Fruit fly (Drosophila melanogaster) whole organism, embryonic: ENCODE measurements around the gene Pex7.

Experiments used
- ATbp ChIP-seq: fragments of 200-800 bp; sonication (Bioruptor generic); optimal IDR thresholded peaks from 2 replicates; lab custom pipeline; 2017; ENCODE audit warnings: missing biosample characterization, mild to moderate bottlenecking, missing genetic modification characterization, missing genetic modification reagents
- Atf3 ChIP-seq: fragments of 200-800 bp; sonication (Bioruptor generic); optimal IDR thresholded peaks from 3 replicates; lab custom pipeline; 2016; ENCODE audit warnings: missing biosample characterization, missing genetic modification characterization
- CG10209 ChIP-seq: fragments of 200-800 bp; sonication (Bioruptor generic); optimal IDR thresholded peaks from 3 replicates; lab custom pipeline; 2017; ENCODE audit warnings: missing biosample characterization, mild to moderate bottlenecking, missing genetic modification characterization, missing genetic modification reagents
- CG10543 ChIP-seq: fragments of 200-800 bp; sonication (Bioruptor generic); optimal IDR thresholded peaks from 3 replicates; lab custom pipeline; 2017; ENCODE audit warnings: missing biosample characterization, mild to moderate bottlenecking, missing genetic modification characterization, moderate library complexity
- CG14710 ChIP-seq: fragments of 200-800 bp; sonication (Bioruptor generic); optimal IDR thresholded peaks from 3 replicates; lab custom pipeline; 2019; ENCODE audit warnings: missing biosample characterization, mild to moderate bottlenecking, missing genetic modification characterization, moderate library complexity
- CG15514 ChIP-seq: fragments of 200-800 bp; sonication (Bioruptor generic); optimal IDR thresholded peaks from 3 replicates; lab custom pipeline; 2017; ENCODE audit warnings: missing biosample characterization, missing genetic modification characterization, mild to moderate bottlenecking, moderate library complexity, missing genetic modification reagents
- CG17361 ChIP-seq: fragments of 200-800 bp; sonication (Bioruptor generic); IDR thresholded peaks from 3 replicates; pipeline ENCODE4 v1.3.6; 2022; ENCODE audit warnings: missing biosample characterization, missing genetic modification characterization
- CG18764 ChIP-seq: fragments of 200-800 bp; sonication (Bioruptor generic); optimal IDR thresholded peaks from 3 replicates; lab custom pipeline; 2016; ENCODE audit warnings: missing biosample characterization, missing genetic modification characterization
- CG2116 ChIP-seq: fragments of 200-800 bp; sonication (Bioruptor generic); optimal IDR thresholded peaks from 3 replicates; lab custom pipeline; 2018; ENCODE audit warnings: missing biosample characterization, mild to moderate bottlenecking, missing genetic modification characterization
- CG2199 ChIP-seq: fragments of 200-800 bp; sonication (Bioruptor generic); IDR thresholded peaks from 3 replicates; pipeline ENCODE4 v1.3.6; 2022; ENCODE audit warnings: missing biosample characterization, missing genetic modification characterization
- CG30403 ChIP-seq: fragments of 200-800 bp; sonication (Bioruptor generic); optimal IDR thresholded peaks from 3 replicates; lab custom pipeline; 2016; ENCODE audit warnings: missing biosample characterization, missing genetic modification characterization
- CG3281 ChIP-seq: fragments of 200-800 bp; sonication (Bioruptor generic); optimal IDR thresholded peaks from 3 replicates; lab custom pipeline; 2017; ENCODE audit warnings: missing biosample characterization, mild to moderate bottlenecking, missing genetic modification characterization
- CG3407 ChIP-seq: fragments of 200-800 bp; sonication (Bioruptor generic); optimal IDR thresholded peaks from 2 replicates; lab custom pipeline; 2018; ENCODE audit warnings: missing biosample characterization, mild to moderate bottlenecking, missing genetic modification characterization
- CG34376 ChIP-seq: fragments of 200-800 bp; sonication (Bioruptor generic); optimal IDR thresholded peaks from 2 replicates; lab custom pipeline; 2018; ENCODE audit warnings: missing biosample characterization, mild to moderate bottlenecking, missing genetic modification characterization
- CG4282 ChIP-seq: fragments of 200-800 bp; sonication (Bioruptor generic); optimal IDR thresholded peaks from 2 replicates; lab custom pipeline; 2016; ENCODE audit warnings: missing biosample characterization, missing genetic modification characterization
- CG6175 ChIP-seq: fragments of 200-800 bp; sonication (Bioruptor generic); IDR thresholded peaks from 3 replicates; pipeline ENCODE4 v1.3.6; 2022; ENCODE audit warnings: missing biosample characterization, missing genetic modification characterization
- CG7357 ChIP-seq: fragments of 200-800 bp; sonication (Bioruptor generic); IDR thresholded peaks from 3 replicates; pipeline ENCODE4 v1.3.6; 2022; ENCODE audit warnings: missing biosample characterization, missing genetic modification characterization
- CG8290 ChIP-seq, 3 experiments: fragments of 200-800 bp; sonication (Bioruptor generic); optimal IDR thresholded peaks; 2 replicates each; lab custom pipeline; 2016 to 2019; ENCODE audit warnings: missing biosample characterization in 3 of 3, missing genetic modification characterization in 3 of 3, mild to moderate bottlenecking in 2 of 3, moderate library complexity in 1 of 3
- CG8944 ChIP-seq: fragments of 200-800 bp; sonication (Bioruptor generic); optimal IDR thresholded peaks from 3 replicates; lab custom pipeline; 2016; ENCODE audit warnings: missing biosample characterization, missing genetic modification characterization
- CG9437 ChIP-seq: fragments of 200-800 bp; sonication (Bioruptor generic); optimal IDR thresholded peaks from 2 replicates; lab custom pipeline; 2018; ENCODE audit warnings: missing biosample characterization, mild to moderate bottlenecking, missing genetic modification characterization
- CG9932 ChIP-seq: fragments of 200-800 bp; sonication (Bioruptor generic); IDR thresholded peaks from 2 replicates; pipeline ENCODE4 v1.3.6; 2022; ENCODE audit warnings: missing biosample characterization, missing genetic modification characterization
- CTCF ChIP-seq: fragments of 200-800 bp; sonication (Bioruptor generic); optimal IDR thresholded peaks from 2 replicates; lab custom pipeline; 2017; ENCODE audit warnings: missing biosample characterization, mild to moderate bottlenecking, missing genetic modification characterization, moderate library complexity
- CrebB ChIP-seq: fragments of 200-800 bp; sonication (Bioruptor generic); optimal IDR thresholded peaks from 3 replicates; lab custom pipeline; 2018; ENCODE audit warnings: missing biosample characterization, mild to moderate bottlenecking, missing genetic modification characterization
- Gug ChIP-seq: fragments of 200-800 bp; sonication (Bioruptor generic); IDR thresholded peaks from 4 replicates; pipeline ENCODE4 v1.3.6; 2022; ENCODE audit warnings: missing biosample characterization, missing genetic modification characterization
- H15 ChIP-seq: fragments of 200-800 bp; sonication (Bioruptor generic); IDR thresholded peaks from 3 replicates; pipeline ENCODE4 v1.3.6; 2022; ENCODE audit warnings: missing biosample characterization, missing genetic modification characterization
- Lhr ChIP-seq: fragments of 200-800 bp; sonication (Bioruptor generic); optimal IDR thresholded peaks from 3 replicates; lab custom pipeline; 2017; ENCODE audit warnings: mild to moderate bottlenecking, missing biosample characterization, missing genetic modification reagents, missing genetic modification characterization
- MTF-1 ChIP-seq: fragments of 200-800 bp; sonication (Bioruptor generic); optimal IDR thresholded peaks from 2 replicates; lab custom pipeline; 2018; ENCODE audit warnings: missing biosample characterization, mild to moderate bottlenecking, missing genetic modification characterization, borderline replicate concordance
- Sox100B ChIP-seq: fragments of 200-800 bp; sonication (Bioruptor generic); optimal IDR thresholded peaks from 3 replicates; lab custom pipeline; 2018; ENCODE audit warnings: missing biosample characterization, mild to moderate bottlenecking, missing genetic modification characterization
- az2 ChIP-seq: fragments of 200-800 bp; sonication (Bioruptor generic); optimal IDR thresholded peaks from 3 replicates; lab custom pipeline; 2016; ENCODE audit warnings: missing biosample characterization, missing genetic modification characterization
- cato ChIP-seq: fragments of 200-800 bp; sonication (Bioruptor generic); optimal IDR thresholded peaks from 2 replicates; lab custom pipeline; 2016; ENCODE audit warnings: missing biosample characterization, missing genetic modification characterization, borderline replicate concordance
- caup ChIP-seq: fragments of 200-800 bp; sonication (Bioruptor generic); optimal IDR thresholded peaks from 3 replicates; lab custom pipeline; 2017; ENCODE audit warnings: missing biosample characterization, mild to moderate bottlenecking, missing genetic modification characterization, moderate library complexity; ENCODE audit not compliant: severe bottlenecking
- cg ChIP-seq: fragments of 200-800 bp; sonication (Bioruptor generic); optimal IDR thresholded peaks from 3 replicates; lab custom pipeline; 2019; ENCODE audit warnings: missing biosample characterization, mild to moderate bottlenecking, missing genetic modification characterization, moderate library complexity
- dati ChIP-seq: fragments of 200-800 bp; sonication (Bioruptor generic); IDR thresholded peaks from 2 replicates; pipeline ENCODE4 v1.3.6; 2022; ENCODE audit warnings: missing biosample characterization, missing genetic modification characterization
- gem ChIP-seq: fragments of 200-800 bp; sonication (Bioruptor generic); optimal IDR thresholded peaks from 2 replicates; lab custom pipeline; 2019; ENCODE audit warnings: missing biosample characterization, mild to moderate bottlenecking, missing genetic modification characterization, moderate library complexity
- her ChIP-seq: fragments of 200-800 bp; sonication (Bioruptor generic); optimal IDR thresholded peaks from 2 replicates; lab custom pipeline; 2016; ENCODE audit warnings: missing biosample characterization, missing genetic modification characterization
- lab ChIP-seq: fragments of 200-800 bp; sonication (Bioruptor generic); optimal IDR thresholded peaks from 3 replicates; lab custom pipeline; 2017; ENCODE audit warnings: missing biosample characterization, missing genetic modification characterization, mild to moderate bottlenecking, moderate library complexity, missing genetic modification reagents
- lilli ChIP-seq: fragments of 200-800 bp; sonication (Bioruptor generic); optimal IDR thresholded peaks from 3 replicates; lab custom pipeline; 2016; ENCODE audit warnings: missing biosample characterization, missing genetic modification characterization
- org-1 ChIP-seq: fragments of 200-800 bp; sonication (Bioruptor generic); optimal IDR thresholded peaks from 2 replicates; lab custom pipeline; 2017; ENCODE audit warnings: missing biosample characterization, missing genetic modification characterization
- pfk ChIP-seq: fragments of 200-800 bp; sonication (Bioruptor generic); optimal IDR thresholded peaks from 2 replicates; lab custom pipeline; 2018; ENCODE audit warnings: missing biosample characterization, mild to moderate bottlenecking, missing genetic modification characterization, moderate library complexity
- prd ChIP-seq, 3 experiments: fragments of >200 bp in 2 of 3; fragments of 200-800 bp in 1 of 3; sonication (Bioruptor generic) in 1 of 3; optimal IDR thresholded peaks in 2 of 3; IDR thresholded peaks in 1 of 3; 2 replicates in 2 of 3; 3 replicates in 1 of 3; pipeline versions ENCODE4 v1.3.6 to Lab custom; 2017 to 2022; ENCODE audit warnings: missing biosample characterization in 1 of 3, missing genetic modification characterization in 1 of 3
- sd ChIP-seq: fragments of 200-800 bp; sonication (Bioruptor generic); optimal IDR thresholded peaks from 3 replicates; lab custom pipeline; 2018; ENCODE audit warnings: missing biosample characterization, mild to moderate bottlenecking, missing genetic modification characterization, moderate library complexity
- sens ChIP-seq: fragments of 200-800 bp; sonication (Bioruptor generic); peaks from one replicate; lab custom pipeline; 2016; ENCODE audit warnings: missing biosample characterization, missing genetic modification characterization
- sens-2 ChIP-seq: fragments of 200-800 bp; sonication (Bioruptor generic); IDR thresholded peaks from 2 replicates; pipeline ENCODE4 v1.3.6; 2022; ENCODE audit warnings: missing biosample characterization, missing genetic modification characterization
- so ChIP-seq: fragments of 200-800 bp; sonication (Bioruptor generic); IDR thresholded peaks from 3 replicates; pipeline ENCODE4 v1.3.6; 2022; ENCODE audit warnings: missing biosample characterization, missing genetic modification characterization
- tap ChIP-seq: fragments of 200-800 bp; optimal IDR thresholded peaks from 3 replicates; lab custom pipeline; 2019; ENCODE audit warnings: missing biosample characterization, mild to moderate bottlenecking, missing genetic modification characterization, moderate library complexity
- tll ChIP-seq, 2 experiments: fragments of 200-800 bp in 1 of 2; fragments of >200 bp in 1 of 2; sonication (Bioruptor generic) in 1 of 2; optimal IDR thresholded peaks; 2 replicates each; lab custom pipeline; 2017 to 2019; ENCODE audit warnings: missing biosample characterization in 2 of 2, missing genetic modification characterization in 2 of 2, mild to moderate bottlenecking in 1 of 2, moderate library complexity in 1 of 2
- tx ChIP-seq: fragments of 200-800 bp; sonication (Bioruptor generic); optimal IDR thresholded peaks from 2 replicates; lab custom pipeline; 2016; ENCODE audit warnings: missing biosample characterization, missing genetic modification characterization

Gene Pex7

dm6 chr3L:8682551-8683375 is 35.8 kb downstream of the Pex7 start (continued):
- TF ChIP-seq sens (GFP tag; lab: Kevin White, UChicago) (peak; percentile 0), CG8290 (GFP tag; optimal IDR thresholded peaks at IDR 0.05; lab: Kevin White, UChicago) (no peak), CG8290 (tag; optimal IDR thresholded peaks at IDR 0.05; lab: Kevin White, UChicago) (peak in 1 of 2 experiments; percentile 63), ATbp (no peak), CG10543 (peak; percentile 7), CG9437 (GFP tag; lab: Kevin White, UChicago) (no peak), CG34376 (peak; percentile 28), CG2199 (no peak), prd (optimal IDR thresholded peaks at IDR 0.05; lab: Kevin White, UChicago) (no peak), prd (GFP tag; IDR thresholded peaks at IDR 0.05; lab: Robert Waterston, UW) (peak; percentile 57), sens-2 (GFP tag; lab: Robert Waterston, UW) (0 out of 2 replicates have a peak, but pooled peaks have one; percentile 42), CG18764 (GFP tag; lab: Kevin White, UChicago) (no peak), cato (GFP tag; lab: Kevin White, UChicago) (no peak), CG6175 (GFP tag; lab: Robert Waterston, UW) (peak; percentile 13; the same call in 1 of the 3 replicates), lab (GFP tag; lab: Kevin White, UChicago) (no peak), CG3281 (GFP tag; lab: Kevin White, UChicago) (peak; percentile 4), gem (tag; lab: Kevin White, UChicago) (peak; percentile 9), CG17361 (GFP tag; lab: Robert Waterston, UW) (0 out of 3 replicates have a peak, but pooled peaks have one; percentile 16), sd (peak; percentile 52), MTF-1 (no peak)

- peak; percentile 28 for TF ChIP-seq CrebB (tag; lab: Kevin White, UChicago)
- TF ChIP-seq tx (GFP tag; lab: Kevin White, UChicago) = no peak
- no peak for TF ChIP-seq CG4282 (GFP tag; lab: Kevin White, UChicago)
- no peak for TF ChIP-seq dati (GFP tag; lab: Robert Waterston, UW)
- peak; percentile 3 for TF ChIP-seq caup (GFP tag; lab: Kevin White, UChicago)
- TF ChIP-seq tap (tag; lab: Kevin White, UChicago) = no peak
- peak; percentile 54 for TF ChIP-seq CG3407
- no peak for TF ChIP-seq tll (GFP tag; optimal IDR thresholded peaks at IDR 0.05; lab: Kevin White, UChicago)
- TF ChIP-seq cato (GFP tag; lab: Kevin White, UChicago) = no peak
- TF ChIP-seq CG34376 = no peak
- TF ChIP-seq az2 (GFP tag; lab: Kevin White, UChicago) = no peak
- TF ChIP-seq CG14710 (tag; lab: Kevin White, UChicago) = no peak
- no peak; the same call in 2 of the 3 replicates for TF ChIP-seq so (GFP tag; lab: Robert Waterston, UW)
- TF ChIP-seq lilli (GFP tag; lab: Kevin White, UChicago) = no peak
- no peak for TF ChIP-seq CG7357 (GFP tag; lab: Robert Waterston, UW)
- no peak for TF ChIP-seq CG8944 (GFP tag; lab: Kevin White, UChicago)
- 0 out of 3 replicates have a peak, but pooled peaks have one; percentile 48 for TF ChIP-seq H15 (GFP tag; lab: Robert Waterston, UW)
- no peak for TF ChIP-seq CG2116 (GFP tag; lab: Kevin White, UChicago)
- TF ChIP-seq pfk = no peak
- TF ChIP-seq CG9932 (GFP tag; lab: Robert Waterston, UW) = peak; percentile 43; the same call in 1 of the 2 replicates
- TF ChIP-seq Lhr (GFP tag; lab: Kevin White, UChicago) = peak; percentile 4
- TF ChIP-seq CG30403 (GFP tag; lab: Kevin White, UChicago) = no peak
- peak; percentile 31 for TF ChIP-seq org-1 (GFP tag; lab: Kevin White, UChicago)
- no peak for TF ChIP-seq Sox100B (GFP tag; lab: Kevin White, UChicago)
- no peak for TF ChIP-seq Atf3 (GFP tag; lab: Kevin White, UChicago)
- no peak for TF ChIP-seq cg (GFP tag; lab: Kevin White, UChicago)
- peak; percentile 53 for TF ChIP-seq CG10209 (GFP tag; lab: Kevin White, UChicago)
- TF ChIP-seq CG15514 (GFP tag; lab: Kevin White, UChicago) = peak; percentile 32
- no peak for TF ChIP-seq Gug (GFP tag; lab: Robert Waterston, UW)
- TF ChIP-seq her (GFP tag; lab: Kevin White, UChicago) = no peak
- peak; percentile 80 for TF ChIP-seq ATbp
- no peak for TF ChIP-seq CTCF (GFP tag; lab: Kevin White, UChicago)
These were observed 36.8 kb downstream of the Pex7 start for dm6 chr3L:8683773-8684172.
